Fruit fly (Drosophila melanogaster) whole organism, embryonic: Measurements from ENCODE around the gene CG34138.
A peak's percentile ranks its signal among the peaks of the same experiment; 100 is the strongest.

ENCODE experiments used
- ATbp ChIP-seq: fragments of 200-800 bp; sonication (Bioruptor generic); optimal IDR thresholded peaks from 2 replicates; lab custom pipeline; 2017; ENCODE audit warnings: missing biosample characterization, mild to moderate bottlenecking, missing genetic modification characterization, missing genetic modification reagents
- Abd-B ChIP-seq: fragments of 200-800 bp; sonication (Bioruptor generic); optimal IDR thresholded peaks from 2 replicates; lab custom pipeline; 2018; ENCODE audit warnings: missing biosample characterization, mild to moderate bottlenecking, missing genetic modification characterization, moderate library complexity
- B-H2 ChIP-seq: fragments of 200-800 bp; sonication (Bioruptor generic); optimal IDR thresholded peaks from 2 replicates; lab custom pipeline; 2018; ENCODE audit warnings: missing biosample characterization, mild to moderate bottlenecking, missing genetic modification characterization
- CG10979 ChIP-seq: fragments of 200-800 bp; sonication (Bioruptor generic); optimal IDR thresholded peaks from 2 replicates; lab custom pipeline; 2018; ENCODE audit warnings: missing biosample characterization, mild to moderate bottlenecking, missing genetic modification characterization, moderate library complexity
- CG13296 ChIP-seq: fragments of 200-800 bp; sonication (Bioruptor generic); optimal IDR thresholded peaks from 3 replicates; lab custom pipeline; 2018; ENCODE audit warnings: missing biosample characterization, mild to moderate bottlenecking, missing genetic modification characterization
- CG17829 ChIP-seq: fragments of 200-800 bp; optimal IDR thresholded peaks from 2 replicates; lab custom pipeline; 2019; ENCODE audit warnings: missing biosample characterization, mild to moderate bottlenecking, missing genetic modification characterization, moderate library complexity
- CG18599 ChIP-seq: fragments of 200-800 bp; sonication (Bioruptor generic); optimal IDR thresholded peaks from 3 replicates; lab custom pipeline; 2017; ENCODE audit warnings: missing biosample characterization, missing genetic modification characterization, mild to moderate bottlenecking, moderate library complexity, missing genetic modification reagents
- CG2199 ChIP-seq: fragments of 200-800 bp; sonication (Bioruptor generic); IDR thresholded peaks from 3 replicates; pipeline ENCODE4 v1.3.6; 2022; ENCODE audit warnings: missing biosample characterization, missing genetic modification characterization
- CG30403 ChIP-seq: fragments of 200-800 bp; sonication (Bioruptor generic); optimal IDR thresholded peaks from 3 replicates; lab custom pipeline; 2016; ENCODE audit warnings: missing biosample characterization, missing genetic modification characterization
- CG31441 ChIP-seq: fragments of 200-800 bp; sonication (Bioruptor generic); IDR thresholded peaks from 2 replicates; pipeline ENCODE4 v1.3.6; 2022; ENCODE audit warnings: missing biosample characterization, missing genetic modification characterization
- CG32532 ChIP-seq: fragments of 200-800 bp; sonication (Bioruptor generic); IDR thresholded peaks from 2 replicates; pipeline ENCODE4 v1.3.6; 2022; ENCODE audit warnings: missing biosample characterization, missing genetic modification characterization
- CG34376 ChIP-seq: fragments of 200-800 bp; sonication (Bioruptor generic); optimal IDR thresholded peaks from 2 replicates; lab custom pipeline; 2018; ENCODE audit warnings: missing biosample characterization, mild to moderate bottlenecking, missing genetic modification characterization
- CG4820 ChIP-seq: fragments of 200-800 bp; sonication (Bioruptor generic); optimal IDR thresholded peaks from 3 replicates; lab custom pipeline; 2016; ENCODE audit warnings: missing biosample characterization, missing genetic modification characterization
- CG6254 ChIP-seq: fragments of 200-800 bp; sonication (Bioruptor generic); optimal IDR thresholded peaks from 3 replicates; lab custom pipeline; 2017; ENCODE audit warnings: mild to moderate bottlenecking, missing biosample characterization, missing genetic modification reagents, missing genetic modification characterization
- CG6854 ChIP-seq: fragments of 200-800 bp; sonication (Bioruptor generic); optimal IDR thresholded peaks from 3 replicates; lab custom pipeline; 2017; ENCODE audit warnings: missing biosample characterization, mild to moderate bottlenecking, missing genetic modification characterization
- CG7839 ChIP-seq: fragments of 200-800 bp; sonication (Bioruptor generic); optimal IDR thresholded peaks from 3 replicates; lab custom pipeline; 2018; ENCODE audit warnings: missing biosample characterization, mild to moderate bottlenecking, missing genetic modification characterization, moderate library complexity
- D19B ChIP-seq: fragments of 200-800 bp; sonication (Bioruptor generic); optimal IDR thresholded peaks from 2 replicates; lab custom pipeline; 2017; ENCODE audit warnings: missing biosample characterization, mild to moderate bottlenecking, missing genetic modification characterization
- Ets65A ChIP-seq: fragments of 200-800 bp; sonication (Bioruptor generic); peaks from one replicate; lab custom pipeline; 2016; ENCODE audit warnings: missing biosample characterization, missing genetic modification characterization
- Fer3 ChIP-seq: fragments of 200-800 bp; sonication (Bioruptor generic); optimal IDR thresholded peaks from 2 replicates; lab custom pipeline; 2018; ENCODE audit warnings: missing biosample characterization, mild to moderate bottlenecking, missing genetic modification characterization, moderate library complexity
- H2.0 ChIP-seq: fragments of 200-800 bp; sonication (Bioruptor generic); IDR thresholded peaks from 2 replicates; pipeline ENCODE4 v1.3.6; 2022; ENCODE audit warnings: missing biosample characterization, missing genetic modification characterization
- Max ChIP-seq: fragments of 200-800 bp; sonication (Bioruptor generic); optimal IDR thresholded peaks from 2 replicates; lab custom pipeline; 2016; ENCODE audit warnings: missing biosample characterization, mild to moderate bottlenecking, missing genetic modification characterization
- NFAT ChIP-seq: fragments of 200-800 bp; sonication (Bioruptor generic); IDR thresholded peaks from 2 replicates; pipeline ENCODE4 v1.3.6; 2022; ENCODE audit warnings: missing biosample characterization, missing genetic modification characterization
- Stat92E ChIP-seq, 3 experiments: fragments of >200 bp in 2 of 3; fragments of 200-800 bp in 1 of 3; sonication (Bioruptor generic) in 1 of 3; optimal IDR thresholded peaks; 2 replicates each; lab custom pipeline; 2017 to 2019; ENCODE audit warnings: missing biosample characterization in 3 of 3, missing genetic modification characterization in 3 of 3, mild to moderate bottlenecking in 1 of 3, moderate library complexity in 1 of 3
- TFAM ChIP-seq: fragments of 200-800 bp; sonication (Bioruptor generic); optimal IDR thresholded peaks from 2 replicates; lab custom pipeline; 2017; ENCODE audit warnings: missing biosample characterization, missing genetic modification characterization, inconsistent platforms
- Usf ChIP-seq: fragments of 200-800 bp; sonication (Bioruptor generic); optimal IDR thresholded peaks from 2 replicates; lab custom pipeline; 2017; ENCODE audit warnings: missing genotype, missing biosample characterization, missing genetic modification characterization
- Xrp1 ChIP-seq: fragments of 200-800 bp; sonication (Bioruptor generic); IDR thresholded peaks from 2 replicates; pipeline ENCODE4 v1.3.6; 2022; ENCODE audit warnings: missing biosample characterization, missing genetic modification characterization
- abd-A ChIP-seq: fragments of 200-800 bp; sonication (Bioruptor generic); optimal IDR thresholded peaks from 3 replicates; lab custom pipeline; 2019; ENCODE audit warnings: missing biosample characterization, mild to moderate bottlenecking, missing genetic modification characterization, moderate library complexity
- gcm ChIP-seq: fragments of 200-800 bp; sonication (Bioruptor generic); optimal IDR thresholded peaks from 2 replicates; lab custom pipeline; 2019; ENCODE audit warnings: missing biosample characterization, mild to moderate bottlenecking, missing genetic modification characterization, moderate library complexity
- grau ChIP-seq: fragments of 200-800 bp; optimal IDR thresholded peaks from 3 replicates; lab custom pipeline; 2019; ENCODE audit warnings: missing biosample characterization, mild to moderate bottlenecking, missing genetic modification characterization, moderate library complexity
- ind ChIP-seq: fragments of 200-800 bp; sonication (Bioruptor generic); optimal IDR thresholded peaks from 3 replicates; lab custom pipeline; 2016; ENCODE audit warnings: missing biosample characterization, missing genetic modification characterization
- lab ChIP-seq: fragments of 200-800 bp; sonication (Bioruptor generic); optimal IDR thresholded peaks from 3 replicates; lab custom pipeline; 2017; ENCODE audit warnings: missing biosample characterization, missing genetic modification characterization, mild to moderate bottlenecking, moderate library complexity, missing genetic modification reagents
- lola ChIP-seq, 3 experiments: fragments of >200 bp in 2 of 3; fragments of 200-800 bp in 1 of 3; sonication (Bioruptor generic) in 1 of 3; optimal IDR thresholded peaks; 2 replicates each; lab custom pipeline; 2017 to 2019; ENCODE audit warnings: missing biosample characterization in 3 of 3, missing genetic modification characterization in 3 of 3, mild to moderate bottlenecking in 1 of 3, moderate library complexity in 1 of 3
- mld ChIP-seq: fragments of 200-800 bp; sonication (Bioruptor generic); IDR thresholded peaks from 3 replicates; pipeline ENCODE4 v1.3.6; 2022; ENCODE audit warnings: missing biosample characterization, missing genetic modification characterization; ENCODE audit not compliant: partially characterized antibody
- nerfin-1 ChIP-seq: fragments of 200-800 bp; sonication (Bioruptor generic); optimal IDR thresholded peaks from 3 replicates; lab custom pipeline; 2019; ENCODE audit warnings: missing biosample characterization, mild to moderate bottlenecking, missing genetic modification characterization, moderate library complexity
- odd ChIP-seq: fragments of 200-800 bp; sonication (Bioruptor generic); optimal IDR thresholded peaks from 2 replicates; lab custom pipeline; 2017; ENCODE audit warnings: missing biosample characterization, mild to moderate bottlenecking, missing genetic modification characterization
- prd ChIP-seq, 3 experiments: fragments of >200 bp in 2 of 3; fragments of 200-800 bp in 1 of 3; sonication (Bioruptor generic) in 1 of 3; optimal IDR thresholded peaks in 2 of 3; IDR thresholded peaks in 1 of 3; 2 replicates in 2 of 3; 3 replicates in 1 of 3; pipeline versions ENCODE4 v1.3.6 to Lab custom; 2017 to 2022; ENCODE audit warnings: missing biosample characterization in 1 of 3, missing genetic modification characterization in 1 of 3
- psq ChIP-seq: fragments of 200-800 bp; sonication (Bioruptor generic); optimal IDR thresholded peaks from 2 replicates; lab custom pipeline; 2017; ENCODE audit warnings: missing biosample characterization, missing genetic modification characterization
- salm ChIP-seq: fragments of 200-800 bp; sonication (Bioruptor generic); optimal IDR thresholded peaks from 2 replicates; lab custom pipeline; 2018; ENCODE audit warnings: missing biosample characterization, mild to moderate bottlenecking, missing genetic modification characterization
- sqz ChIP-seq: fragments of 200-800 bp; sonication (Bioruptor generic); optimal IDR thresholded peaks from 3 replicates; lab custom pipeline; 2018; ENCODE audit warnings: missing biosample characterization, mild to moderate bottlenecking, missing genetic modification characterization
- sr ChIP-seq: fragments of 200-800 bp; sonication (Bioruptor generic); IDR thresholded peaks from 3 replicates; pipeline ENCODE4 v1.3.6; 2022; ENCODE audit warnings: missing biosample characterization, missing genetic modification characterization
- stc ChIP-seq: fragments of 200-800 bp; sonication (Bioruptor generic); IDR thresholded peaks from 2 replicates; pipeline ENCODE4 v1.3.6; 2022; ENCODE audit warnings: missing biosample characterization, missing genetic modification characterization
- tin ChIP-seq: fragments of 200-800 bp; sonication (Bioruptor generic); optimal IDR thresholded peaks from 3 replicates; lab custom pipeline; 2016; ENCODE audit warnings: missing biosample characterization, missing genetic modification characterization
- toy ChIP-seq: fragments of 200-800 bp; sonication (Bioruptor generic); IDR thresholded peaks from 2 replicates; pipeline ENCODE4 v1.3.6; 2022; ENCODE audit warnings: missing biosample characterization, missing genetic modification characterization
- ttk ChIP-seq: fragments of 200-800 bp; sonication (Bioruptor generic); IDR thresholded peaks from 2 replicates; pipeline ENCODE4 v2.1.2; 2022; ENCODE audit warnings: missing biosample characterization, missing genetic modification characterization

The CG34138 gene

DNA sequence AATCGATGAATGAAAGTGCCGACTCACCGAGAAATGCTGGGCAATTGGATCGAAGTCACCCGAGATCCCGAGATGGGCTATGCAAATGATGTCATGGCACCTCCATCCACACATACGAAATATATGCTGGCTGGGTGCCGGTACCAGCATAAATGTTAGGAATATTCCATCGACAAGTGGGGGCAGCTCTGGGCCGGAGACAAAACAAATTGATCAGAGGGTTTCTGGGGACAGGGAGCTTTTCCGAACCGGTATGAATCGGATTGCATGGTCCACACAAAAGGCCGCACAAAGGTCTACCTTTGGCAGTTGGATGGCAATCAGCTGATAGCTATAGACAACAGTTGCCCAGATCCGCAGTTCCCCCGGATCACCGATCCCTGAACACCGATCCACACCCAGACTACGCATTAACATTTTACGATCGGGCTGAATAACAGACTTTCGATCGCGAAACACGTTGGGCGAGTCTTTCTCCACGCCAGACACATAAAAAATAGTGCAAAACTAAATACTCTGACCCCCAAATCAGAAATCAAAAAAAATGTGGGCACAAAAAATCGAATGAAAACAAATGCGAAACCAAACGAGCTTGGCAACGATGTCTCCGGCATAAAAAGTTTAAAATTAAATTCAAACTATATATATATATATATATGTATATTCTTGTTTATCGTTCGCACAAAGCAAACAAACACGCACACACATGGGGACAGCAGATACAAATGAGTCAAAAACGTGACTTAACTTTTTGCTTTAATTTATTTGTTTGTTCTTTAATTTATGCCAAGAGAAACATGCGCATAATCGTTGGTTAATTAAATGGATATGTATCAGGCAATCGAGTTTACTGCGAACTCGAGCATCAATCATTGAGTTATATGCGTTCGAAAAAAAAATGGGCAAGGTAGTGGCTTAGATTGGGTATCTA lies 9.2 kb upstream of the CG34138 start (continued):
- TF ChIP-seq Stat92E (GFP tag; optimal IDR thresholded peaks at IDR 0.05; lab: Kevin White, UChicago), result no peak
- peak; percentile 28; the same call in 1 of the 2 replicates for TF ChIP-seq NFAT (GFP tag; lab: Robert Waterston, UW)
- TF ChIP-seq abd-A, result peak; percentile 20
- TF ChIP-seq grau, result no peak
- no peak for TF ChIP-seq mld (GFP tag; lab: Robert Waterston, UW)
- TF ChIP-seq Ets65A (GFP tag; lab: Kevin White, UChicago), result no peak
- TF ChIP-seq B-H2, result no peak
- peak; percentile 6 for TF ChIP-seq sqz (GFP tag; lab: Kevin White, UChicago)
- TF ChIP-seq ATbp (GFP tag; lab: Kevin White, UChicago), result no peak
- TF ChIP-seq gcm (GFP tag; lab: Kevin White, UChicago), result peak; percentile 91
- no peak for TF ChIP-seq salm (tag; lab: Kevin White, UChicago)
- TF ChIP-seq toy (GFP tag; lab: Robert Waterston, UW), result no peak

dm6 chr3R:19627792-19628522 lies 6.8 kb upstream of the CG34138 start:
- TF ChIP-seq Max (GFP tag; lab: Kevin White, UChicago), result peak; percentile 54
- TF ChIP-seq CG30403 (GFP tag; lab: Kevin White, UChicago), result peak; percentile 30
- peak; percentile 54; the same call in 1 of the 2 replicates for TF ChIP-seq CG32532
- TF ChIP-seq CG17829 (tag; lab: Kevin White, UChicago), result peak; percentile 56
- TF ChIP-seq ind, result peak; percentile 61
- peak; percentile 70 for TF ChIP-seq lab (GFP tag; lab: Kevin White, UChicago)
- TF ChIP-seq D19B (GFP tag; lab: Kevin White, UChicago), result peak; percentile 92
- TF ChIP-seq CG18599 (GFP tag; lab: Kevin White, UChicago), result peak; percentile 69
- TF ChIP-seq CG34376 (GFP tag; lab: Kevin White, UChicago), result no peak
- TF ChIP-seq nerfin-1, result peak; percentile 44
- peak; percentile 50 for TF ChIP-seq Abd-B (GFP tag; lab: Kevin White, UChicago)
- 0 out of 2 replicates have a peak, but pooled peaks have one; percentile 6 for TF ChIP-seq ttk (GFP tag; lab: Robert Waterston, UW)
- TF ChIP-seq CG4820 (GFP tag; lab: Kevin White, UChicago), result peak; percentile 54
- peak; percentile 68 for TF ChIP-seq CG13296 (GFP tag; lab: Kevin White, UChicago)
- TF ChIP-seq CG7839 (tag; lab: Kevin White, UChicago), result peak; percentile 76
- TF ChIP-seq TFAM, result peak; percentile 3
- TF ChIP-seq odd (GFP tag; lab: Kevin White, UChicago), result no peak
- peak; percentile 49; the same call in 1 of the 2 replicates for TF ChIP-seq Xrp1 (GFP tag; lab: Robert Waterston, UW)
- peak in 1 of 3 experiments; percentile 8 for TF ChIP-seq lola (GFP tag; optimal IDR thresholded peaks at IDR 0.05; lab: Kevin White, UChicago)
- TF ChIP-seq sr (GFP tag; lab: Robert Waterston, UW), result no peak
- peak; percentile 63 for TF ChIP-seq CG10979 (tag; lab: Kevin White, UChicago)
- peak; percentile 63 for TF ChIP-seq CG31441 (GFP tag; lab: Robert Waterston, UW)
- peak; percentile 2 for TF ChIP-seq Fer3 (tag; lab: Kevin White, UChicago)
- 0 out of 2 replicates have a peak, but pooled peaks have one; percentile 15 for TF ChIP-seq stc (GFP tag; lab: Robert Waterston, UW)
- TF ChIP-seq Usf (GFP tag; lab: Kevin White, UChicago), result no peak
- peak; percentile 75; the same call in 1 of the 3 replicates for TF ChIP-seq CG2199 (GFP tag; lab: Robert Waterston, UW)
- no peak for TF ChIP-seq psq (GFP tag; lab: Kevin White, UChicago)
- TF ChIP-seq H2.0 (GFP tag; lab: Robert Waterston, UW), result no peak
- TF ChIP-seq tin (GFP tag; lab: Kevin White, UChicago), result peak; percentile 42
- TF ChIP-seq CG6254 (GFP tag; lab: Kevin White, UChicago), result peak; percentile 64
- no peak for TF ChIP-seq CG6854 (GFP tag; lab: Kevin White, UChicago)
- no peak for TF ChIP-seq prd (optimal IDR thresholded peaks at IDR 0.05; lab: Kevin White, UChicago)
- TF ChIP-seq prd (GFP tag; IDR thresholded peaks at IDR 0.05; lab: Robert Waterston, UW), result peak; percentile 35; the same call in 2 of the 3 replicates
